Worm (Caenorhabditis elegans) whole organism, L4/young adult: ENCODE measurements around the gene T26E4.7.

ENCODE experiments used
- W03F9.2 ChIP-seq: fragments of 150-350 bp; optimal IDR thresholded peaks from 2 replicates; lab custom pipeline; 2014; ENCODE audit warnings: missing biosample characterization, missing genetic modification characterization
- dao-5 ChIP-seq: sonication (generic microtip); optimal IDR thresholded peaks from 2 replicates; lab custom pipeline; 2016; ENCODE audit warnings: missing genotype, missing genetic modification characterization, moderate library complexity, missing compliant biosample characterization
- him-1 ChIP-seq: sonication (generic microtip); optimal IDR thresholded peaks from 2 replicates; lab custom pipeline; 2016; ENCODE audit warnings: missing genotype, missing genetic modification reagents, missing genetic modification characterization, missing compliant biosample characterization

ce11 chrV:15757645-15758044, 35.7 kb upstream of the T26E4.7 start:
- TF ChIP-seq him-1 (tag; lab: Kevin White, UChicago): no peak
- TF ChIP-seq W03F9.2 (tag; lab: Kevin White, UChicago): no peak
- TF ChIP-seq dao-5 (tag; lab: Kevin White, UChicago): no peak
